Worm (Caenorhabditis elegans) whole organism, L2 larva: Measurements from ENCODE around the gene C08B6.10.

Experiments used
- C34F6.9 ChIP-seq: fragments of 150-350 bp; optimal IDR thresholded peaks from 2 replicates; lab custom pipeline; 2014; ENCODE audit warnings: missing biosample characterization, missing genetic modification characterization
- F13H6.1 ChIP-seq: sonication (generic microtip); optimal IDR thresholded peaks from 2 replicates; lab custom pipeline; 2016; ENCODE audit warnings: missing genetic modification characterization, missing compliant biosample characterization
- R02D3.7 ChIP-seq: fragments of 150-350 bp; optimal IDR thresholded peaks from 2 replicates; lab custom pipeline; 2014; ENCODE audit warnings: missing biosample characterization, missing genetic modification characterization
- Y55F3AM.14 ChIP-seq: fragments of 200-800 bp; sonication (Bioruptor generic); optimal IDR thresholded peaks from 2 replicates; lab custom pipeline; 2018; ENCODE audit warnings: mild to moderate bottlenecking, missing genetic modification characterization, missing compliant biosample characterization
- alr-1 ChIP-seq: fragments of 150-350 bp; optimal IDR thresholded peaks from 2 replicates; lab custom pipeline; 2014; ENCODE audit warnings: missing biosample characterization, missing genetic modification characterization
- ama-1 ChIP-seq: fragments of 150-350 bp; optimal IDR thresholded peaks from 2 replicates; lab custom pipeline; 2018; ENCODE audit warnings: inconsistent platforms
- ceh-16 ChIP-seq: fragments of 150-350 bp; optimal IDR thresholded peaks from 2 replicates; lab custom pipeline; 2014; ENCODE audit warnings: missing biosample characterization, missing genetic modification characterization
- ceh-82 ChIP-seq: fragments of 150-350 bp; optimal IDR thresholded peaks from 2 replicates; lab custom pipeline; 2014; ENCODE audit warnings: missing biosample characterization, missing genetic modification characterization
- crh-2 ChIP-seq: sonication (generic microtip); optimal IDR thresholded peaks from 2 replicates; lab custom pipeline; 2017; ENCODE audit warnings: missing biosample characterization, missing genetic modification characterization
- dmd-4 ChIP-seq: sonication (generic microtip); optimal IDR thresholded peaks from 2 replicates; lab custom pipeline; 2017; ENCODE audit warnings: missing biosample characterization, missing genetic modification characterization
- elt-3 ChIP-seq: sonication (generic microtip); optimal IDR thresholded peaks from 2 replicates; lab custom pipeline; 2017; ENCODE audit warnings: missing biosample characterization, missing genetic modification characterization
- fos-1 ChIP-seq: fragments of 150-350 bp; optimal IDR thresholded peaks from 2 replicates; lab custom pipeline; 2014; ENCODE audit warnings: missing biosample characterization, missing genetic modification characterization
- lin-11 ChIP-seq: fragments of 150-350 bp; sonication (generic microtip); optimal IDR thresholded peaks from 2 replicates; lab custom pipeline; 2014; ENCODE audit warnings: missing biosample characterization, missing genetic modification characterization, inconsistent platforms, mixed read lengths
- lin-13 ChIP-seq: fragments of 150-350 bp; optimal IDR thresholded peaks from 2 replicates; lab custom pipeline; 2014; ENCODE audit warnings: missing biosample characterization, missing genetic modification reagents, missing genetic modification characterization
- lsy-2 ChIP-seq, 2 experiments: fragments of 150-350 bp in 1 of 2; sonication (generic microtip) in 1 of 2; optimal IDR thresholded peaks; 2 replicates each; lab custom pipeline; 2014 to 2017; ENCODE audit warnings: missing biosample characterization in 2 of 2, missing genetic modification characterization in 2 of 2
- mab-5 ChIP-seq: fragments of 150-350 bp; optimal IDR thresholded peaks from 2 replicates; lab custom pipeline; 2014; ENCODE audit warnings: missing biosample characterization, missing genetic modification characterization
- mbf-1 ChIP-seq: sonication (generic microtip); optimal IDR thresholded peaks from 2 replicates; lab custom pipeline; 2017; ENCODE audit warnings: missing biosample characterization, missing genetic modification characterization
- nhr-10 ChIP-seq: sonication (generic microtip); optimal IDR thresholded peaks from 2 replicates; lab custom pipeline; 2017; ENCODE audit warnings: missing biosample characterization, missing genetic modification characterization
- nhr-11 ChIP-seq: fragments of 150-350 bp; optimal IDR thresholded peaks from 2 replicates; lab custom pipeline; 2014; ENCODE audit warnings: missing biosample characterization, missing genetic modification characterization
- nhr-129 ChIP-seq: fragments of 150-350 bp; optimal IDR thresholded peaks from 2 replicates; lab custom pipeline; 2014; ENCODE audit warnings: missing biosample characterization, missing genetic modification characterization
- nhr-23 ChIP-seq: fragments of 150-350 bp; optimal IDR thresholded peaks from 2 replicates; lab custom pipeline; 2014; ENCODE audit warnings: missing biosample characterization, missing genetic modification reagents, missing genetic modification characterization
- nhr-25 ChIP-seq: fragments of 150-350 bp; sonication (generic microtip); optimal IDR thresholded peaks from 3 replicates; lab custom pipeline; 2014; ENCODE audit warnings: missing biosample characterization, missing genetic modification characterization
- nhr-6 ChIP-seq: fragments of 150-350 bp; optimal IDR thresholded peaks from 2 replicates; lab custom pipeline; 2014; ENCODE audit warnings: missing biosample characterization, missing genetic modification characterization
- sem-4 ChIP-seq: fragments of 150-350 bp; optimal IDR thresholded peaks from 2 replicates; lab custom pipeline; 2014; ENCODE audit warnings: missing biosample characterization, missing genetic modification reagents, missing genetic modification characterization
- skn-1 ChIP-seq: sonication (generic microtip); optimal IDR thresholded peaks from 2 replicates; lab custom pipeline; 2017; ENCODE audit warnings: missing biosample characterization, missing genetic modification characterization
- sma-9 ChIP-seq, 2 experiments: fragments of 150-350 bp in 1 of 2; sonication (generic microtip) in 1 of 2; optimal IDR thresholded peaks; 2 replicates each; lab custom pipeline; 2014 to 2016; ENCODE audit warnings: missing genetic modification characterization in 2 of 2, mild to moderate bottlenecking in 1 of 2, missing biosample characterization in 1 of 2, missing compliant biosample characterization in 1 of 2, missing genetic modification reagents in 1 of 2, moderate library complexity in 1 of 2
- snpc-4 ChIP-seq: fragments of 150-350 bp; optimal IDR thresholded peaks from 2 replicates; lab custom pipeline; 2014; ENCODE audit warnings: missing biosample characterization, missing genetic modification characterization
- unc-55 ChIP-seq: fragments of 150-350 bp; sonication (generic microtip); optimal IDR thresholded peaks from 3 replicates; lab custom pipeline; 2014; ENCODE audit warnings: missing biosample characterization, missing genetic modification reagents, missing genetic modification characterization
- ztf-1 ChIP-seq: fragments of 200-800 bp; sonication (Bioruptor generic); conservative IDR thresholded peaks from 2 replicates; pipeline ENCODE4 v1.3.6; 2022; ENCODE audit warnings: missing genetic modification characterization, missing compliant biosample characterization
- ztf-11 ChIP-seq: sonication (generic microtip); optimal IDR thresholded peaks from 2 replicates; lab custom pipeline; 2017; ENCODE audit warnings: missing biosample characterization, missing genetic modification characterization

Gene C08B6.10

DNA sequence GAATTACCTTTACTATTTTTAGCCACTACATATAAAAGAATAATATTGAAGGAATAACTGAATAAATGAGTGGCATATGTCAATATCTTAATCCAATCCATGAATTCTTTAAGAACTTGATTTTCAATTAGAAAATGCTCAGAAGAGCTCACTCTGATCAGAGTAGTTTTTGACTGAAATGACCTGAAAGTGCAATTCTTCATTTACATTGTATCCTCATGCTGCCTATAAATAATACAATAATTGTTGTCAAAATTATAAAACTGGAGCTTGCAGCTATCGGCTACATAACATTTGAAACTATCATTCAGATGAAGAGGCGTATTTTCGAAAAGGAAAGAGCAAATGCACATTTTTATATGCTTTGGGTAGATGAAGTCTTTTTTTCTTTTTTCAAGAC lies 2.6 kb upstream of the C08B6.10 start, which contains the start of gene srxa-19:
srxa-19 (minus strand) TSS at position 101 of the 400 bp plus-strand sequence.
- TF ChIP-seq alr-1 (no peak), crh-2 (tag; lab: Kevin White, UChicago) (no peak), ama-1 (lab: Kevin White, UChicago) (no peak), unc-55 (no peak), ceh-16 (no peak), lin-11 (tag; lab: Kevin White, UChicago) (no peak), ztf-11 (tag; lab: Kevin White, UChicago) (no peak), lsy-2 (tag; optimal IDR thresholded peaks at IDR 0.05; lab: Kevin White, UChicago) (no peak), lin-13 (GFP tag; lab: Kevin White, UChicago) (no peak), skn-1 (tag; lab: Kevin White, UChicago) (no peak)
- TF ChIP-seq, all 48 proteins: peak for 0

DNA sequence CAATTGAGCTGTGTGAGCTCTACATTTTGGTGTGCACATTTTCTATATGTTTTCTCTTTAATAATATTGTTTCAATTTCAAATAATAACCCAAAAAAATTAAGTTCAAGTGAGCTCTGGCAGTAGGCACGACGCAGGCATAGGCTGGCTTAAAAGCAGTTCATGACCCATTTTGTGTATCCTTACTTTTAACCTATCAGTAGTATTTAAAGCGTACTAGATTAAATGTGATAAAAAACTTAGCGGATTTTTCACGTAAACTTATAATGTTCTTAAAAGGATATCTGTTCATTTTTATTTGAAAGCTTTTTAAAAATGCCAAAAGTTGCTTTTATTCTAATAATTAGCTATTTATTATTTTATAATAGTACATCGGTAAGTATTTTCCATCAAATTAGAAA lies 2.0 kb upstream of the C08B6.10 start, which contains the start of gene C08B6.6:
C08B6.6 (plus strand) TSS at position 301 of the 400 bp plus-strand sequence.
- TF ChIP-seq skn-1 (tag; lab: Kevin White, UChicago) (no peak), nhr-6 (tag; lab: Kevin White, UChicago) (no peak), alr-1 (no peak), R02D3.7 (tag; lab: Kevin White, UChicago) (no peak), dmd-4 (tag; lab: Kevin White, UChicago) (no peak), Y55F3AM.14 (GFP tag; lab: Kevin White, UChicago) (no peak), lsy-2 (tag; optimal IDR thresholded peaks at IDR 0.05; lab: Kevin White, UChicago) (no peak), C34F6.9 (tag; lab: Kevin White, UChicago) (no peak)

ce11 chrV:10130195-10130594 lies 4.9 kb downstream of the C08B6.10 start, which contains the start of gene aos-1:
Gene aos-1, minus strand, starts transcription at chrV:10130295.
- TF ChIP-seq unc-55: no peak
- TF ChIP-seq, all 48 proteins: peak for 0

DNA sequence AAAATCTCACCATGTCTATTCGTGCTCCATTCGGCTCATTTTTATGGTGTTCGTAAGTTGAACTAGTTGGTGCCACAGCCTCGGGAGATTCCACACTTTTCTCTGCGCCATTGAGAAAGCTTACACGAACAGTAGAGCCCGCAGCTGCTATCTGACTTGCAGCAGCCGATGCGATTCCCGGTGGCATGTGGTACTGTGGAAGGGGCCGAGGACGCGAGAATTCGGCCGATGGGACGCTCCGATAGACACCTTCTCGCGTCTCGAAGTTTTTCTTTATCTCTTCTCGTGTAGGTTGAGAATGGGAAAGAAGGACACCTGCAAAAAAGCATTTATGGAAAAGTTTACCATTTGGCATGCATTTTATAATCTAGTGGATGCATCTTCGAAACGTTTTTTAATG lies 8.0 kb downstream of the C08B6.10 start:
- TF ChIP-seq mbf-1 (tag; lab: Kevin White, UChicago) (no peak), ceh-16 (no peak)
- TF ChIP-seq, all 48 proteins: peak for 0

ce11 chrV:10134077-10134693 lies 8.9 kb downstream of the C08B6.10 start, which contains the start of the genes C08B6.18, wdr-20 and C08B6.8:
Gene C08B6.18, minus strand, starts transcription at chrV:10134127.
Gene wdr-20, minus strand, starts transcription at chrV:10134158.
Gene C08B6.8, plus strand, starts transcription at chrV:10134643.
- TF ChIP-seq lin-13 (GFP tag; lab: Kevin White, UChicago) (peak; percentile 47), unc-55 (peak; percentile 51), C34F6.9 (tag; lab: Kevin White, UChicago) (peak; percentile 55), mab-5 (tag; lab: Kevin White, UChicago) (no peak), crh-2 (tag; lab: Kevin White, UChicago) (no peak), ceh-82 (no peak), nhr-25 (tag; lab: Kevin White, UChicago) (no peak), lsy-2 (tag; optimal IDR thresholded peaks at IDR 0.05; lab: Kevin White, UChicago) (peak in 1 of 2 experiments; percentile 38), snpc-4 (tag; lab: Kevin White, UChicago) (peak; percentile 65), nhr-129 (tag; lab: Kevin White, UChicago) (peak; percentile 14)

- no peak for TF ChIP-seq nhr-11 (tag; lab: Kevin White, UChicago)
- peak; percentile 31 for TF ChIP-seq nhr-129 (tag; lab: Kevin White, UChicago)
Measured at ce11 chrV:10145653-10146052, 20.4 kb downstream of the C08B6.10 start, which contains the start of gene C51E3.9. Gene C51E3.9, plus strand, starts transcription at chrV:10145953.

- no peak for TF ChIP-seq nhr-10 (tag; lab: Kevin White, UChicago)
- TF ChIP-seq ztf-11 (tag; lab: Kevin White, UChicago): no peak
- TF ChIP-seq sma-9 (GFP tag; optimal IDR thresholded peaks at IDR 0.05; lab: Kevin White, UChicago): peak; percentile 40
- no peak for TF ChIP-seq sma-9 (tag; optimal IDR thresholded peaks at IDR 0.05; lab: Kevin White, UChicago)
- TF ChIP-seq elt-3 (tag; lab: Kevin White, UChicago): no peak
- TF ChIP-seq C34F6.9 (tag; lab: Kevin White, UChicago): peak; percentile 37
- TF ChIP-seq F13H6.1 (tag; lab: Kevin White, UChicago): peak; percentile 56
- TF ChIP-seq nhr-129 (tag; lab: Kevin White, UChicago): peak; percentile 71
- TF ChIP-seq ceh-82: no peak
- peak in 1 of 2 experiments; percentile 12 for TF ChIP-seq lsy-2 (tag; optimal IDR thresholded peaks at IDR 0.05; lab: Kevin White, UChicago)
- no peak for TF ChIP-seq ztf-1 (GFP tag; lab: Robert Waterston, UW)
- TF ChIP-seq nhr-23 (tag; lab: Kevin White, UChicago): no peak
- no peak for TF ChIP-seq ama-1 (lab: Kevin White, UChicago)
- no peak for TF ChIP-seq fos-1
- no peak for TF ChIP-seq nhr-6 (tag; lab: Kevin White, UChicago)
- TF ChIP-seq ceh-16: no peak
- TF ChIP-seq unc-55: no peak
- TF ChIP-seq sem-4: peak; percentile 35
- TF ChIP-seq nhr-11 (tag; lab: Kevin White, UChicago): no peak
Measured at ce11 chrV:10146787-10147186, 21.5 kb downstream of the C08B6.10 start.
